Worm (Caenorhabditis elegans): ENCODE results near the gene dmd-8.

dmd-8 gene

ce11 chrV:333713-334112, 2.5 kb downstream of the dmd-8 start:
- TF ChIP-seq pqm-1 (tag; optimal IDR thresholded peaks at IDR 0.05) (peak; percentile 95), daf-12 (tag; optimal IDR thresholded peaks at IDR 0.05) (no peak), jun-1 (tag; optimal IDR thresholded peaks at IDR 0.05) (peak; percentile 81), elt-2 (tag; optimal IDR thresholded peaks at IDR 0.05) (peak; percentile 98), pha-4 (tag; optimal IDR thresholded peaks at IDR 0.05) (peak; percentile 33), snpc-4 (tag; optimal IDR thresholded peaks at IDR 0.05) (peak; percentile 20)

- peak; percentile 21 for TF ChIP-seq jun-1 (tag; optimal IDR thresholded peaks at IDR 0.05)
- TF ChIP-seq zag-1 (tag; optimal IDR thresholded peaks at IDR 0.05), result no peak
- peak; percentile 84 for TF ChIP-seq pqm-1 (tag; optimal IDR thresholded peaks at IDR 0.05)
- TF ChIP-seq nhr-11 (tag; optimal IDR thresholded peaks at IDR 0.05), result no peak
- TF ChIP-seq elt-2 (tag; optimal IDR thresholded peaks at IDR 0.05), result peak; percentile 93
- TF ChIP-seq unc-39 (tag; optimal IDR thresholded peaks at IDR 0.05), result no peak
- TF ChIP-seq pha-4 (tag; optimal IDR thresholded peaks at IDR 0.05), result peak; percentile 58
- TF ChIP-seq snpc-4 (tag; optimal IDR thresholded peaks at IDR 0.05), result no peak
Measured at ce11 chrV:332585-332984, 3.7 kb downstream of the dmd-8 start.

ce11 chrV:331245-331644, 5.0 kb downstream of the dmd-8 start:
- peak; percentile 57 for TF ChIP-seq pqm-1 (tag; optimal IDR thresholded peaks at IDR 0.05)
- TF ChIP-seq elt-2 (tag; optimal IDR thresholded peaks at IDR 0.05), result peak; percentile 28
- no peak for TF ChIP-seq snpc-4 (tag; optimal IDR thresholded peaks at IDR 0.05)

- TF ChIP-seq daf-12 (tag; optimal IDR thresholded peaks at IDR 0.05) (no peak), ZK546.5 (tag; optimal IDR thresholded peaks at IDR 0.05) (no peak), nhr-11 (tag; optimal IDR thresholded peaks at IDR 0.05) (no peak), egl-27 (tag; optimal IDR thresholded peaks at IDR 0.05) (no peak), nhr-25 (tag; optimal IDR thresholded peaks at IDR 0.05) (no peak), elt-3 (tag; optimal IDR thresholded peaks at IDR 0.05) (no peak), nhr-28 (tag; optimal IDR thresholded peaks at IDR 0.05) (no peak), ceh-16 (tag; optimal IDR thresholded peaks at IDR 0.05) (no peak)
Measured at ce11 chrV:330625-331024, 5.6 kb downstream of the dmd-8 start, which contains the start of gene abt-4. Gene abt-4 (minus strand): TSS chrV:330725.

ce11 chrV:320009-320408, 16.2 kb downstream of the dmd-8 start:
- TF ChIP-seq R02D3.7 (tag; optimal IDR thresholded peaks at IDR 0.05) (no peak), nhr-237 (tag; optimal IDR thresholded peaks at IDR 0.05) (no peak), jun-1 (tag; optimal IDR thresholded peaks at IDR 0.05) (no peak), ceh-16 (tag; optimal IDR thresholded peaks at IDR 0.05) (no peak), pha-4 (tag; optimal IDR thresholded peaks at IDR 0.05) (no peak), daf-12 (tag; optimal IDR thresholded peaks at IDR 0.05) (no peak), mml-1 (tag; optimal IDR thresholded peaks at IDR 0.05) (no peak), nfya-1 (tag; optimal IDR thresholded peaks at IDR 0.05; ENCODE audit: insufficient read depth) (no peak), ceh-82 (tag; optimal IDR thresholded peaks at IDR 0.05) (no peak), elt-3 (tag; optimal IDR thresholded peaks at IDR 0.05) (no peak), ztf-11 (tag; optimal IDR thresholded peaks at IDR 0.05) (no peak), fkh-10 (GFP tag; optimal IDR thresholded peaks at IDR 0.05) (no peak), ceh-28 (tag; optimal IDR thresholded peaks at IDR 0.05) (no peak)

- TF ChIP-seq unc-62 (GFP tag; optimal IDR thresholded peaks at IDR 0.05), result no peak
- TF ChIP-seq eor-1 (tag; optimal IDR thresholded peaks at IDR 0.05), result no peak
- TF ChIP-seq fkh-2 (tag; optimal IDR thresholded peaks at IDR 0.05), result no peak
- no peak for TF ChIP-seq jun-1 (tag; optimal IDR thresholded peaks at IDR 0.05)
- no peak for TF ChIP-seq elt-2 (tag; optimal IDR thresholded peaks at IDR 0.05)
- no peak for TF ChIP-seq pha-4 (tag; optimal IDR thresholded peaks at IDR 0.05)
- no peak for TF ChIP-seq nfya-1 (tag; optimal IDR thresholded peaks at IDR 0.05; ENCODE audit: insufficient read depth)
- TF ChIP-seq pqm-1 (tag; optimal IDR thresholded peaks at IDR 0.05), result no peak
- no peak for TF ChIP-seq lin-39 (tag; optimal IDR thresholded peaks at IDR 0.05)
- TF ChIP-seq nhr-25 (tag; optimal IDR thresholded peaks at IDR 0.05), result no peak
- TF ChIP-seq skn-1 (tag; optimal IDR thresholded peaks at IDR 0.05), result no peak
- no peak for TF ChIP-seq daf-12 (tag; optimal IDR thresholded peaks at IDR 0.05)
Measured at ce11 chrV:312421-312820, 23.8 kb downstream of the dmd-8 start, which contains the start of gene nhr-15. Gene nhr-15 (plus strand): TSS chrV:312721.

ce11 chrV:311485-312090, 24.7 kb downstream of the dmd-8 start, which contains the start of gene phf-10:
Gene phf-10 (minus strand): TSS chrV:311565.
- TF ChIP-seq pha-4 (tag; optimal IDR thresholded peaks at IDR 0.05) (peak; percentile 3), lsy-12 (tag; optimal IDR thresholded peaks at IDR 0.05) (no peak), elt-3 (tag; optimal IDR thresholded peaks at IDR 0.05) (no peak), hmg-11 (tag; optimal IDR thresholded peaks at IDR 0.05) (peak; percentile 59), elt-2 (tag; optimal IDR thresholded peaks at IDR 0.05) (peak; percentile 2), nfya-1 (tag; optimal IDR thresholded peaks at IDR 0.05; ENCODE audit: insufficient read depth) (peak; percentile 25)
